Fruit fly (Drosophila melanogaster): ENCODE results near the gene Dis3.

Gene Dis3

dm6 chr3R:24357698-24358097 is 24.5 kb downstream of the Dis3 start, which contains the start of gene Golgin84:
Gene Golgin84, minus strand, starts transcription at chr3R:24357938.
- TF ChIP-seq Hr39 (GFP tag; optimal IDR thresholded peaks at IDR 0.05), result no peak

- TF ChIP-seq Sox14 (GFP tag; optimal IDR thresholded peaks at IDR 0.05), result peak; percentile 97
- no peak for TF ChIP-seq CG16779 (tag; optimal IDR thresholded peaks at IDR 0.05)
Observed at dm6 chr3R:24359957-24360356, 26.7 kb downstream of the Dis3 start, which contains the start of gene CG18528. Gene CG18528, minus strand, starts transcription at chr3R:24360144.

- TF ChIP-seq eg (GFP tag; IDR thresholded peaks at IDR 0.05) (no peak), Blimp-1 (GFP tag; optimal IDR thresholded peaks at IDR 0.05) (no peak), Sox14 (GFP tag; optimal IDR thresholded peaks at IDR 0.05) (no peak), esn (GFP tag; optimal IDR thresholded peaks at IDR 0.05) (no peak), Met (GFP tag; optimal IDR thresholded peaks at IDR 0.05) (no peak), CG6163 (GFP tag; IDR thresholded peaks at IDR 0.05) (no peak), Sox15 (GFP tag; optimal IDR thresholded peaks at IDR 0.05) (no peak), CG11902 (GFP tag; optimal IDR thresholded peaks at IDR 0.05) (no peak), CG11294 (GFP tag; IDR thresholded peaks at IDR 0.05) (no peak), CG6792 (GFP tag; optimal IDR thresholded peaks at IDR 0.05) (no peak), salr (GFP tag; optimal IDR thresholded peaks at IDR 0.05) (no peak), Ets96B (tag; optimal IDR thresholded peaks at IDR 0.05) (no peak), CG8319 (GFP tag; optimal IDR thresholded peaks at IDR 0.05) (no peak), net (GFP tag; optimal IDR thresholded peaks at IDR 0.05) (no peak), Smox (GFP tag; optimal IDR thresholded peaks at IDR 0.05) (no peak)
Observed at dm6 chr3R:24361583-24361982, 28.4 kb downstream of the Dis3 start, which contains the start of the genes CG5762 and CG33339. Gene CG5762, minus strand, starts transcription at chr3R:24361683. Gene CG33339, plus strand, starts transcription at chr3R:24361847.

dm6 chr3R:24362838-24363237 is 29.6 kb downstream of the Dis3 start, which contains the start of gene CG33340:
Gene CG33340, plus strand, starts transcription at chr3R:24363138.
- TF ChIP-seq topi (GFP tag; optimal IDR thresholded peaks at IDR 0.05), result no peak
- no peak for TF ChIP-seq Eip75B (GFP tag; optimal IDR thresholded peaks at IDR 0.05)
- no peak for TF ChIP-seq Hr38 (GFP tag; optimal IDR thresholded peaks at IDR 0.05)
- no peak for TF ChIP-seq CG32006 (GFP tag; optimal IDR thresholded peaks at IDR 0.05)
- no peak for TF ChIP-seq esn (GFP tag; optimal IDR thresholded peaks at IDR 0.05)
- TF ChIP-seq salr (GFP tag; optimal IDR thresholded peaks at IDR 0.05), result no peak
- TF ChIP-seq CG34406 (GFP tag; optimal IDR thresholded peaks at IDR 0.05), result no peak
- no peak for TF ChIP-seq CG16779 (tag; optimal IDR thresholded peaks at IDR 0.05)
- no peak for TF ChIP-seq Sox15 (GFP tag; optimal IDR thresholded peaks at IDR 0.05)
- TF ChIP-seq CG8319 (GFP tag; optimal IDR thresholded peaks at IDR 0.05), result no peak
- TF ChIP-seq vri (GFP tag; optimal IDR thresholded peaks at IDR 0.05), result no peak
- TF ChIP-seq achi (GFP tag; optimal IDR thresholded peaks at IDR 0.05), result no peak
- TF ChIP-seq CG6792 (GFP tag; optimal IDR thresholded peaks at IDR 0.05), result no peak
- no peak for TF ChIP-seq lz (GFP tag; optimal IDR thresholded peaks at IDR 0.05)
- no peak for TF ChIP-seq CG10669 (GFP tag; optimal IDR thresholded peaks at IDR 0.05)
- TF ChIP-seq Blimp-1 (GFP tag; optimal IDR thresholded peaks at IDR 0.05), result no peak
- TF ChIP-seq CG9139 (GFP tag; optimal IDR thresholded peaks at IDR 0.05), result no peak
- TF ChIP-seq Gug (GFP tag; IDR thresholded peaks at IDR 0.05), result no peak

dm6 chr3R:24364880-24365604 is 31.8 kb downstream of the Dis3 start, which contains the start of the genes CG17784 and CG13613:
Gene CG17784, minus strand, starts transcription at chr3R:24364980.
Gene CG13613, plus strand, starts transcription at chr3R:24365554.
- TF ChIP-seq Ets96B (tag; optimal IDR thresholded peaks at IDR 0.05), result no peak
- TF ChIP-seq CG8632 (GFP tag; optimal IDR thresholded peaks at IDR 0.05), result no peak
- TF ChIP-seq fd85E (GFP tag; optimal IDR thresholded peaks at IDR 0.05), result no peak

dm6 chr3R:24367120-24367519 is 33.9 kb downstream of the Dis3 start, which contains the start of gene CG42811:
Gene CG42811, minus strand, starts transcription at chr3R:24367220.
- TF ChIP-seq topi (GFP tag; optimal IDR thresholded peaks at IDR 0.05), result no peak
- no peak for TF ChIP-seq CG11762 (GFP tag; optimal IDR thresholded peaks at IDR 0.05; ENCODE audit: insufficient read depth)
